Worm (Caenorhabditis elegans) whole organism, L4/young adult: ENCODE measurements around the gene Y113G7B.27.

ENCODE experiments used
- W03F9.2 ChIP-seq: fragments of 150-350 bp; optimal IDR thresholded peaks from 2 replicates; lab custom pipeline; 2014; ENCODE audit warnings: missing biosample characterization, missing genetic modification characterization
- dao-5 ChIP-seq: sonication (generic microtip); optimal IDR thresholded peaks from 2 replicates; lab custom pipeline; 2016; ENCODE audit warnings: missing genotype, missing genetic modification characterization, moderate library complexity, missing compliant biosample characterization
- him-1 ChIP-seq: sonication (generic microtip); optimal IDR thresholded peaks from 2 replicates; lab custom pipeline; 2016; ENCODE audit warnings: missing genotype, missing genetic modification reagents, missing genetic modification characterization, missing compliant biosample characterization

- TF ChIP-seq him-1 (tag; lab: Kevin White, UChicago) (no peak), W03F9.2 (tag; lab: Kevin White, UChicago) (no peak), dao-5 (tag; lab: Kevin White, UChicago) (no peak)
Measured at ce11 chrV:20195451-20196036, 2.9 kb downstream of the Y113G7B.27 start, which contains the start of the genes srh-217 and Y113G7B.28.
